Fruit fly (Drosophila melanogaster) whole organism, embryonic: ENCODE results near the gene stol.

Experiments used
- Aef1 ChIP-seq: fragments of 200-800 bp; sonication (Bioruptor generic); IDR thresholded peaks from 3 replicates; pipeline ENCODE4 v1.3.6; 2022; ENCODE audit warnings: missing biosample characterization, missing genetic modification characterization
- CG10209 ChIP-seq: fragments of 200-800 bp; sonication (Bioruptor generic); optimal IDR thresholded peaks from 3 replicates; lab custom pipeline; 2017; ENCODE audit warnings: missing biosample characterization, mild to moderate bottlenecking, missing genetic modification characterization, missing genetic modification reagents
- CG12236 ChIP-seq: fragments of 200-800 bp; sonication (Bioruptor generic); optimal IDR thresholded peaks from 2 replicates; lab custom pipeline; 2016; ENCODE audit warnings: missing biosample characterization, missing genetic modification characterization
- CG16779 ChIP-seq: fragments of 200-800 bp; sonication (Bioruptor generic); IDR thresholded peaks from 2 replicates; pipeline ENCODE4 v1.3.6; 2022; ENCODE audit warnings: missing biosample characterization, missing genetic modification characterization
- CG17359 ChIP-seq: fragments of 200-800 bp; sonication (Bioruptor generic); optimal IDR thresholded peaks from 3 replicates; lab custom pipeline; 2018; ENCODE audit warnings: missing biosample characterization, mild to moderate bottlenecking, missing genetic modification characterization, moderate library complexity
- CG17612 ChIP-seq: fragments of 200-800 bp; sonication (Bioruptor generic); IDR thresholded peaks from 2 replicates; pipeline ENCODE4 v1.3.6; 2022; ENCODE audit warnings: missing biosample characterization, missing genetic modification characterization
- CG18011 ChIP-seq: fragments of 200-800 bp; sonication (Bioruptor generic); optimal IDR thresholded peaks from 2 replicates; lab custom pipeline; 2017; ENCODE audit warnings: missing biosample characterization, missing genetic modification characterization, mild to moderate bottlenecking, moderate library complexity, missing genotype
- CG2199 ChIP-seq: fragments of 200-800 bp; sonication (Bioruptor generic); IDR thresholded peaks from 3 replicates; pipeline ENCODE4 v1.3.6; 2022; ENCODE audit warnings: missing biosample characterization, missing genetic modification characterization
- CG31365 ChIP-seq: fragments of 200-800 bp; sonication (Bioruptor generic); optimal IDR thresholded peaks from 2 replicates; lab custom pipeline; 2018; ENCODE audit warnings: missing biosample characterization, mild to moderate bottlenecking, missing genetic modification characterization
- CG3163 ChIP-seq: fragments of 200-800 bp; sonication (Bioruptor generic); optimal IDR thresholded peaks from 3 replicates; lab custom pipeline; 2016; ENCODE audit warnings: missing biosample characterization, missing genetic modification characterization
- CG42726 ChIP-seq: fragments of 200-800 bp; sonication (Bioruptor generic); IDR thresholded peaks from 2 replicates; pipeline ENCODE4 v1.3.6; 2022; ENCODE audit warnings: missing biosample characterization, missing genetic modification characterization; ENCODE audit not compliant: partially characterized antibody
- CG4282 ChIP-seq: fragments of 200-800 bp; sonication (Bioruptor generic); optimal IDR thresholded peaks from 2 replicates; lab custom pipeline; 2016; ENCODE audit warnings: missing biosample characterization, missing genetic modification characterization
- CG4707 ChIP-seq: fragments of 200-800 bp; sonication (Bioruptor generic); optimal IDR thresholded peaks from 2 replicates; lab custom pipeline; 2018; ENCODE audit warnings: missing biosample characterization, mild to moderate bottlenecking, missing genetic modification characterization, moderate library complexity
- CG6791 ChIP-seq: fragments of 200-800 bp; sonication (Bioruptor generic); IDR thresholded peaks from 3 replicates; pipeline ENCODE4 v1.3.6; 2022; ENCODE audit warnings: missing biosample characterization, missing genetic modification characterization; ENCODE audit not compliant: partially characterized antibody
- CG8924 ChIP-seq: fragments of 200-800 bp; optimal IDR thresholded peaks from 3 replicates; lab custom pipeline; 2019; ENCODE audit warnings: missing biosample characterization, mild to moderate bottlenecking, missing genetic modification characterization, moderate library complexity
- CG9609 ChIP-seq: fragments of 200-800 bp; sonication (Bioruptor generic); optimal IDR thresholded peaks from 3 replicates; lab custom pipeline; 2016; ENCODE audit warnings: missing biosample characterization, missing genetic modification characterization
- Dad ChIP-seq: fragments of 200-800 bp; sonication (Bioruptor generic); optimal IDR thresholded peaks from 3 replicates; lab custom pipeline; 2016; ENCODE audit warnings: missing biosample characterization, missing genetic modification characterization
- Drgx ChIP-seq: fragments of 200-800 bp; sonication (Bioruptor generic); IDR thresholded peaks from 2 replicates; pipeline ENCODE4 v1.3.6; 2022; ENCODE audit warnings: missing biosample characterization, missing genetic modification characterization
- Gsc ChIP-seq: fragments of 200-800 bp; sonication (Bioruptor generic); IDR thresholded peaks from 2 replicates; pipeline ENCODE4 v1.3.6; 2022; ENCODE audit warnings: missing biosample characterization, missing genetic modification characterization
- Hmx ChIP-seq: fragments of 200-800 bp; sonication (Bioruptor generic); optimal IDR thresholded peaks from 2 replicates; lab custom pipeline; 2016; ENCODE audit warnings: missing biosample characterization, missing genetic modification characterization
- Hr3 ChIP-seq: fragments of 200-800 bp; sonication (Bioruptor generic); optimal IDR thresholded peaks from 3 replicates; lab custom pipeline; 2016; ENCODE audit warnings: missing biosample characterization, missing genetic modification characterization
- Hsf ChIP-seq: fragments of 200-800 bp; sonication (Bioruptor generic); optimal IDR thresholded peaks from 3 replicates; lab custom pipeline; 2016; ENCODE audit warnings: missing biosample characterization, missing genetic modification characterization
- MBD-R2 ChIP-seq: fragments of 200-800 bp; sonication (Bioruptor generic); IDR thresholded peaks from 2 replicates; pipeline ENCODE4 v1.3.6; 2022; ENCODE audit warnings: missing biosample characterization, missing genetic modification characterization
- MESR4 ChIP-seq: fragments of 200-800 bp; sonication (Bioruptor generic); optimal IDR thresholded peaks from 2 replicates; lab custom pipeline; 2018; ENCODE audit warnings: missing biosample characterization, mild to moderate bottlenecking, missing genetic modification characterization, moderate library complexity
- TFAM ChIP-seq: fragments of 200-800 bp; sonication (Bioruptor generic); optimal IDR thresholded peaks from 2 replicates; lab custom pipeline; 2017; ENCODE audit warnings: missing biosample characterization, missing genetic modification characterization, inconsistent platforms
- Xbp1 ChIP-seq: fragments of 200-800 bp; sonication (Bioruptor generic); optimal IDR thresholded peaks from 3 replicates; lab custom pipeline; 2016; ENCODE audit warnings: missing biosample characterization, mild to moderate bottlenecking, missing genetic modification characterization
- aop ChIP-seq: fragments of 200-800 bp; sonication (Bioruptor generic); IDR thresholded peaks from 2 replicates; pipeline ENCODE4 v1.3.6; 2022; ENCODE audit warnings: missing biosample characterization, missing genetic modification characterization
- ara ChIP-seq: fragments of 200-800 bp; sonication (Bioruptor generic); IDR thresholded peaks from 2 replicates; pipeline ENCODE4 v1.3.6; 2022; ENCODE audit warnings: missing biosample characterization, missing genetic modification characterization
- bbx ChIP-seq: fragments of 200-800 bp; sonication (Bioruptor generic); IDR thresholded peaks from 2 replicates; pipeline ENCODE4 v1.3.6; 2022; ENCODE audit warnings: missing biosample characterization, missing genetic modification characterization; ENCODE audit not compliant: partially characterized antibody
- cad ChIP-seq: fragments of >200 bp; optimal IDR thresholded peaks from 2 replicates; lab custom pipeline; 2017; ENCODE audit warnings: missing biosample characterization, missing genetic modification characterization
- da ChIP-seq: fragments of 200-800 bp; sonication (Bioruptor generic); optimal IDR thresholded peaks from 2 replicates; lab custom pipeline; 2016; ENCODE audit warnings: missing biosample characterization, missing genetic modification characterization
- dmrt11E ChIP-seq: fragments of 200-800 bp; sonication (Bioruptor generic); optimal IDR thresholded peaks from 3 replicates; lab custom pipeline; 2018; ENCODE audit warnings: missing biosample characterization, mild to moderate bottlenecking, missing genetic modification characterization, moderate library complexity
- exex ChIP-seq: fragments of 200-800 bp; sonication (Bioruptor generic); optimal IDR thresholded peaks from 4 replicates; lab custom pipeline; 2018; ENCODE audit warnings: missing biosample characterization, mild to moderate bottlenecking, missing genetic modification characterization, moderate library complexity
- gem ChIP-seq: fragments of 200-800 bp; sonication (Bioruptor generic); optimal IDR thresholded peaks from 2 replicates; lab custom pipeline; 2019; ENCODE audit warnings: missing biosample characterization, mild to moderate bottlenecking, missing genetic modification characterization, moderate library complexity
- h ChIP-seq: fragments of >200 bp; optimal IDR thresholded peaks from 2 replicates; lab custom pipeline; 2017
- ken ChIP-seq: fragments of 200-800 bp; sonication (Bioruptor generic); IDR thresholded peaks from 3 replicates; pipeline ENCODE4 v1.3.6; 2022; ENCODE audit warnings: missing biosample characterization, missing genetic modification characterization
- kni ChIP-seq: fragments of 200-800 bp; sonication (Bioruptor generic); optimal IDR thresholded peaks from 3 replicates; lab custom pipeline; 2017; ENCODE audit warnings: mild to moderate bottlenecking, missing biosample characterization, missing genetic modification reagents, missing genetic modification characterization
- luna ChIP-seq: fragments of 200-800 bp; sonication (Bioruptor generic); optimal IDR thresholded peaks from 2 replicates; lab custom pipeline; 2016; ENCODE audit warnings: missing biosample characterization, missing genetic modification characterization
- mirr ChIP-seq: fragments of 200-800 bp; sonication (Bioruptor generic); optimal IDR thresholded peaks from 3 replicates; lab custom pipeline; 2018; ENCODE audit warnings: missing biosample characterization, mild to moderate bottlenecking, missing genetic modification characterization
- nerfin-1 ChIP-seq: fragments of 200-800 bp; sonication (Bioruptor generic); optimal IDR thresholded peaks from 3 replicates; lab custom pipeline; 2019; ENCODE audit warnings: missing biosample characterization, mild to moderate bottlenecking, missing genetic modification characterization, moderate library complexity
- otp ChIP-seq: fragments of 200-800 bp; sonication (Bioruptor generic); IDR thresholded peaks from 3 replicates; pipeline ENCODE4, ENCODE4 v1.3.6; 2022; ENCODE audit warnings: missing biosample characterization, missing genetic modification characterization
- pb ChIP-seq: fragments of 200-800 bp; sonication (Bioruptor generic); optimal IDR thresholded peaks from 3 replicates; lab custom pipeline; 2016; ENCODE audit warnings: missing biosample characterization, missing genetic modification characterization
- pnt ChIP-seq: fragments of 200-800 bp; sonication (Bioruptor generic); optimal IDR thresholded peaks from 3 replicates; lab custom pipeline; 2016; ENCODE audit warnings: missing biosample characterization, missing genetic modification characterization
- ro ChIP-seq: fragments of 200-800 bp; sonication (Bioruptor generic); IDR thresholded peaks from 2 replicates; pipeline ENCODE4 v1.3.6; 2022; ENCODE audit warnings: missing biosample characterization, missing genetic modification characterization
- row ChIP-seq: fragments of 200-800 bp; sonication (Bioruptor generic); IDR thresholded peaks from 3 replicates; pipeline ENCODE4 v1.3.6; 2022; ENCODE audit warnings: missing biosample characterization, missing genetic modification characterization
- stc ChIP-seq: fragments of 200-800 bp; sonication (Bioruptor generic); IDR thresholded peaks from 2 replicates; pipeline ENCODE4 v1.3.6; 2022; ENCODE audit warnings: missing biosample characterization, missing genetic modification characterization
- toy ChIP-seq: fragments of 200-800 bp; sonication (Bioruptor generic); IDR thresholded peaks from 2 replicates; pipeline ENCODE4 v1.3.6; 2022; ENCODE audit warnings: missing biosample characterization, missing genetic modification characterization
- tx ChIP-seq: fragments of 200-800 bp; sonication (Bioruptor generic); optimal IDR thresholded peaks from 2 replicates; lab custom pipeline; 2016; ENCODE audit warnings: missing biosample characterization, missing genetic modification characterization
- vvl ChIP-seq: fragments of 200-800 bp; sonication (Bioruptor generic); IDR thresholded peaks from 2 replicates; pipeline ENCODE4 v1.3.6; 2022; ENCODE audit warnings: missing biosample characterization, missing genetic modification characterization
- wdn ChIP-seq: fragments of 200-800 bp; sonication (Bioruptor generic); IDR thresholded peaks from 2 replicates; pipeline ENCODE4 v1.3.6; 2022; ENCODE audit warnings: missing biosample characterization, missing genetic modification characterization

The stol gene

DNA sequence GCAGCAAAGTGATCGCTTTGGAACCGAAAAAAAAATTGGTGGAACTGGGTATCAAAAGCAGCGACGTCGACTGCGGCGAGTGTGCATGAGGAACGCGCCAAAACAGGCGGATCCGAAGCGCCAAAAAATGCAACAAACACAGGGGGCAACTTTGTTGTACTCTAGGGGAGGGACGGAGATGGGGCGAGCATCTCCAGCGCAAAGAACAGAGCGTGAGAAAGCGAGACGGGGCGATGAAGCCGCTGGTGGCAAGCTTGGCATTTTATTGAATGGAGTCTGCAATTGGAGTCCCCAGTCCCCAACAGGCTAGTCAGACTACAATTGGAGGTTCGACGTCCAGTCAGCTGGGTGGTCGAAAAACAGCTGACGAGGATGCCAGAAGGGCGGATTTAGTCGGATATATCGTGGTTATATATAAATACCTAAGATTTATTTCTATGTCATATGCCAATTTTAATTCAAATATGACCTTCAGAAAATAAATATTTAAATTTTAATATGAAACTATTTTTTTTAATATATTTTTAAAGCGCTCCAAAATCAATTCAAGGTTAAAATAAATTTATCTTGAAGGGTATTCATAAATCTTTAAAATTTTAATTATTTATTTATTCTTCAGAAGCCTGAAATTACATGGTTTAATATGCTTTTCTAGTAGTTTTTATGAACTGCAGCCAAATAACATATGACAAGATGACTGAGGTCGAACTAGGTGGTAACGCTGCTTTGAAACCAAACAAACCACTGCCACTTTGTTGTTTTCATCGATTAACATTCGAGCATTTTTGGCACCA lies 28.7 kb upstream of the stol start (continued):
- TF ChIP-seq CG9609: no peak
- TF ChIP-seq CG6791: no peak
- peak; percentile 83 for TF ChIP-seq CG17359 (tag; lab: Kevin White, UChicago)
- no peak for TF ChIP-seq luna (GFP tag; lab: Kevin White, UChicago)
- TF ChIP-seq CG8924: peak; percentile 96
- peak; percentile 65 for TF ChIP-seq MBD-R2 (GFP tag; lab: Robert Waterston, UW)
- no peak for TF ChIP-seq pnt (GFP tag; lab: Kevin White, UChicago)
- no peak for TF ChIP-seq da (GFP tag; lab: Kevin White, UChicago)
- peak; percentile 29 for TF ChIP-seq bbx (GFP tag; lab: Robert Waterston, UW)
- peak; percentile 65 for TF ChIP-seq CG18011 (GFP tag; lab: Kevin White, UChicago)
- peak; percentile 69 for TF ChIP-seq Drgx
- no peak; the same call in 1 of the 2 replicates for TF ChIP-seq ro
- TF ChIP-seq ara: no peak; the same call in 1 of the 2 replicates
- no peak for TF ChIP-seq Hmx (GFP tag; lab: Kevin White, UChicago)
- TF ChIP-seq mirr (GFP tag; lab: Kevin White, UChicago): peak; percentile 10
- no peak for TF ChIP-seq h (lab: Kevin White, UChicago)
- TF ChIP-seq vvl: peak; percentile 83
- no peak for TF ChIP-seq cad
- peak; percentile 11 for TF ChIP-seq Dad
- TF ChIP-seq pb (GFP tag; lab: Kevin White, UChicago): no peak
- peak; percentile 97 for TF ChIP-seq dmrt11E
- TF ChIP-seq CG10209 (GFP tag; lab: Kevin White, UChicago): peak; percentile 91
- TF ChIP-seq toy (GFP tag; lab: Robert Waterston, UW): peak; percentile 51; the same call in 1 of the 2 replicates
- TF ChIP-seq kni (GFP tag; lab: Kevin White, UChicago): no peak
- TF ChIP-seq gem: peak; percentile 97
- TF ChIP-seq CG3163 (GFP tag; lab: Kevin White, UChicago): no peak
- peak; percentile 87 for TF ChIP-seq Xbp1 (GFP tag; lab: Kevin White, UChicago)
- peak; percentile 75 for TF ChIP-seq stc (GFP tag; lab: Robert Waterston, UW)
- TF ChIP-seq aop (GFP tag; lab: Robert Waterston, UW): peak; percentile 51; the same call in 1 of the 2 replicates
- TF ChIP-seq Hsf (GFP tag; lab: Kevin White, UChicago): peak; percentile 41
- TF ChIP-seq CG16779: no peak
- peak; percentile 69 for TF ChIP-seq exex (tag; lab: Kevin White, UChicago)
- TF ChIP-seq Gsc (GFP tag; lab: Robert Waterston, UW): no peak
- peak; percentile 89 for TF ChIP-seq row (GFP tag; lab: Robert Waterston, UW)
- no peak for TF ChIP-seq TFAM (GFP tag; lab: Kevin White, UChicago)
- TF ChIP-seq MESR4: no peak
- TF ChIP-seq tx (GFP tag; lab: Kevin White, UChicago): no peak
- TF ChIP-seq nerfin-1: peak; percentile 92
- 0 out of 3 replicates have a peak, but pooled peaks have one; percentile 49 for TF ChIP-seq ken (GFP tag; lab: Robert Waterston, UW)
- no peak for TF ChIP-seq CG31365 (tag; lab: Kevin White, UChicago)
- no peak for TF ChIP-seq CG2199 (GFP tag; lab: Robert Waterston, UW)
- TF ChIP-seq wdn: 0 out of 2 replicates have a peak, but pooled peaks have one; percentile 52
- TF ChIP-seq CG4282 (GFP tag; lab: Kevin White, UChicago): no peak
- 0 out of 3 replicates have a peak, but pooled peaks have one; percentile 32 for TF ChIP-seq otp (GFP tag; lab: Robert Waterston, UW)
- TF ChIP-seq CG17612 (GFP tag; lab: Robert Waterston, UW): no peak
- peak; percentile 91 for TF ChIP-seq Hr3
- TF ChIP-seq CG42726 (GFP tag; lab: Robert Waterston, UW): no peak
- TF ChIP-seq Aef1 (GFP tag; lab: Robert Waterston, UW): peak; percentile 65; the same call in 2 of the 3 replicates
- TF ChIP-seq CG4707 (GFP tag; lab: Kevin White, UChicago): no peak
- no peak for TF ChIP-seq CG12236 (GFP tag; lab: Kevin White, UChicago)
